Worm (Caenorhabditis elegans) whole organism, early embryonic: ENCODE results near the gene W06E11.1.

Experiments used
- flt-1 ChIP-seq: fragments of 200-800 bp; sonication (Bioruptor generic); IDR thresholded peaks from 2 replicates; pipeline ENCODE4 v1.3.6; 2022; ENCODE audit warnings: missing genetic modification characterization, missing compliant biosample characterization
- scrt-1 ChIP-seq: fragments of 200-800 bp; sonication (Bioruptor generic); IDR thresholded peaks from 2 replicates; pipeline ENCODE4 v1.3.6; 2022; ENCODE audit warnings: missing genetic modification characterization, missing compliant biosample characterization

DNA sequence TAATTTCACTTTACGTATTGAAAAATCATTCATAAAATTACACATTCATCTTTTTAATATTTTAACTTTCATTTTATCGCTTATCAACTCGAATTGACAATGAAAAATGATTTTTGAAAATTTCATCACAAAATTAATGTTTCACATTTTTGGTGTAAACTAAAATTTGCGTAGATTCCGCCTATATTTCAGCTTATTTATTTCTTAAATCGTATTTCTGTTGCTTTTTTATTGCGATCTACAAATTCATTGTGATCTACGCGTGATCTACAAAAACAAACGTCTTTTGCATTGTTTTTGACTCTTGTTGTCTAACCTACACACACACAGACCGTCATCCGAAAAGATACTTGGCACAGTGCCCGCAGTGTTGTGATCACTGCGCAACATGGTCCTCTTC lies 46.2 kb downstream of the W06E11.1 start:
- no peak for TF ChIP-seq flt-1 (GFP tag; lab: Robert Waterston, UW)
- no peak for TF ChIP-seq scrt-1 (GFP tag; lab: Robert Waterston, UW)
